Worm (Caenorhabditis elegans): ENCODE results near the gene tsp-6.

DNA sequence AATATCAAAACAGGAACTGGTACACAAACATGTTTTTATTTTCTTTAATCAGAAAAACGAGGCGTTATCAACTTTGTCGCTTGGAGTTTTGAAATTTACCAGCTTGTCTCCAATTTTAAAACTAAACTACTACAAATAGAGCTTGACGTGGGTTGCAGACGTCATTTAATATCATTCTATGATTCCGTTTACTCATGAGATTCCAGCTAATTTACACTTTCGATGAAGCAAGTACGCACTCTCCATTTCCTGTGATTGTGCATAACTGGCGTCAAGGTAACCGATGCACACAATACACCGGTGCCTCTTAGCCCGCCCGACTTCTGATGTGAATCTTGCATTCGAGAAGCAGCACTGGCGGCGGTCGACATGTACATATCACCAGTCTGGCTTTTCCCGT is 1.3 kb upstream of the tsp-6 start:
- TF ChIP-seq dao-5 (tag; optimal IDR thresholded peaks at IDR 0.05), result no peak
- no peak for TF ChIP-seq him-1 (tag; optimal IDR thresholded peaks at IDR 0.05)
- TF ChIP-seq W03F9.2 (tag; optimal IDR thresholded peaks at IDR 0.05), result no peak

All from whole organism, L4/young adult.